Worm (Caenorhabditis elegans): ENCODE data around the gene repo-1.

DNA sequence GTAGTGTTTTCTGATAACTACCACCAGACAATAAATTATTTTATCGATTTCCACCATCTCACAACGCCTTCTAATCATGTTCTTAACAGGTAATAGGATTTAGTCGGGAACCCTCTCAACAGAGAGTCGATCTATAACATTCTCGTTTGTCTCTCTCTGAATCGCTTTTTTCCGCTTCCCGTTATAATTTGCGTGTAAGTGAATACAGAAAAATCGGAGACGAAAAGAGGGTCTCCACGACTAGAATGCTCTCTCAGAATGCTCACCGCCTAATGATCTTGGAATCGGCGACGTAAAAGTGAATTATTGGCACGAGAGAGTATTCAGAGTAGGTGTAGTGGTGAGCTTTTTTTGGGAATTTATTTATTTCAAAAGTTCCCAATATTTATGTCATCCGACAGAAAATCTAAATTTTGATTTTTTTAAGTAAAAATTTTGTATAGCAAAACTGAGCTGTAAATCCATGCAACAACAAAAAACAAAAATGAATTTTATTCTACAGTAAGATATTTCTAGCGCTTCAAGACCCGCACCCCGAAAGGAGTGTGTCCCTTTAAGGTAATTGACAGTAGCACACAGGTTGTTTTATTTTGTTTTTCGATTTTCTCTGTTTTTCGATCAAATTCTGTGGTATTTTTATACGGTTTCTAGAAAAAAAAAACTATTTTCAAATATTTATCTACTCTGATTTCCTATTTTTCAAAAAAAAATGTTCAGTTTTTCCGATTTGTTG is 42.6 kb downstream of the repo-1 start:
- no peak for TF ChIP-seq ama-1 (optimal IDR thresholded peaks at IDR 0.05)
- no peak for TF ChIP-seq ceh-16 (tag; optimal IDR thresholded peaks at IDR 0.05)
- TF ChIP-seq ceh-82 (tag; optimal IDR thresholded peaks at IDR 0.05) = no peak
- no peak for TF ChIP-seq nhr-25 (tag; optimal IDR thresholded peaks at IDR 0.05)
- no peak for TF ChIP-seq lin-11 (tag; optimal IDR thresholded peaks at IDR 0.05)
- no peak for TF ChIP-seq fos-1 (tag; optimal IDR thresholded peaks at IDR 0.05)
